Fruit fly (Drosophila melanogaster): ENCODE results near the gene CG5080.

- no peak for TF ChIP-seq cnc (optimal IDR thresholded peaks at IDR 0.05)
- TF ChIP-seq CG33017 (tag; optimal IDR thresholded peaks at IDR 0.05) = no peak
- no peak for TF ChIP-seq pad (GFP tag; optimal IDR thresholded peaks at IDR 0.05)
- no peak for TF ChIP-seq Crg-1 (GFP tag; optimal IDR thresholded peaks at IDR 0.05)
- no peak for TF ChIP-seq Mnt (GFP tag; optimal IDR thresholded peaks at IDR 0.05)
- no peak for TF ChIP-seq CG11617 (GFP tag; optimal IDR thresholded peaks at IDR 0.05)
- no peak for TF ChIP-seq CG7101 (tag; optimal IDR thresholded peaks at IDR 0.05)
- no peak for TF ChIP-seq Clk (GFP tag; optimal IDR thresholded peaks at IDR 0.05)
- TF ChIP-seq cic (GFP tag; optimal IDR thresholded peaks at IDR 0.05) = no peak
- no peak for TF ChIP-seq bab1 (GFP tag; optimal IDR thresholded peaks at IDR 0.05)
These were observed 5.0 kb downstream of the CG5080 start, which contains the start of gene Tango14 for dm6 chr2L:1158519-1159319.
